Worm (Caenorhabditis elegans) whole organism, L4 larva: ENCODE results near the gene F52H3.11.

Experiments used
- F10B5.3 ChIP-seq: sonication (generic microtip); optimal IDR thresholded peaks from 2 replicates; lab custom pipeline; 2016; ENCODE audit warnings: mild to moderate bottlenecking, missing genetic modification characterization, missing compliant biosample characterization
- F37D6.2 ChIP-seq: sonication (generic microtip); optimal IDR thresholded peaks from 2 replicates; lab custom pipeline; 2016; ENCODE audit warnings: mild to moderate bottlenecking, missing genetic modification characterization, missing compliant biosample characterization
- R02D3.7 ChIP-seq: fragments of 150-350 bp; sonication (generic microtip); optimal IDR thresholded peaks from 3 replicates; lab custom pipeline; 2014; ENCODE audit warnings: missing biosample characterization, missing genetic modification characterization
- Y48G9A.11 ChIP-seq: fragments of 200-800 bp; sonication (Bioruptor generic); IDR thresholded peaks from 2 replicates; pipeline ENCODE4 v1.3.6; 2022; ENCODE audit warnings: missing genetic modification reagents, missing genetic modification characterization, missing compliant biosample characterization
- Y75B8A.6 ChIP-seq: fragments of 200-800 bp; sonication (Bioruptor generic); IDR thresholded peaks from 2 replicates; pipeline ENCODE4 v1.3.6; 2022; ENCODE audit warnings: missing genetic modification reagents, missing genetic modification characterization, missing compliant biosample characterization
- aly-2 ChIP-seq: sonication (generic microtip); optimal IDR thresholded peaks from 2 replicates; lab custom pipeline; 2018; ENCODE audit warnings: missing biosample characterization, missing genetic modification characterization
- ama-1 ChIP-seq: fragments of 150-350 bp; optimal IDR thresholded peaks from 2 replicates; lab custom pipeline; 2014; ENCODE audit warnings: inconsistent platforms, mixed read lengths
- ceh-32 ChIP-seq: sonication (generic microtip); optimal IDR thresholded peaks from 2 replicates; lab custom pipeline; 2016; ENCODE audit warnings: mild to moderate bottlenecking, missing genetic modification characterization, missing compliant biosample characterization; ENCODE audit not compliant: poor library complexity
- ceh-44 ChIP-seq: fragments of 200-800 bp; sonication (Bioruptor generic); IDR thresholded peaks from 2 replicates; pipeline ENCODE4 v1.3.6; 2022; ENCODE audit warnings: missing genetic modification reagents, missing genetic modification characterization, missing compliant biosample characterization
- ctbp-1 ChIP-seq: fragments of 200-800 bp; sonication (Bioruptor generic); IDR thresholded peaks from 2 replicates; pipeline ENCODE4 v1.3.6; 2022; ENCODE audit warnings: missing genetic modification reagents, missing genetic modification characterization, missing compliant biosample characterization
- daf-8 ChIP-seq: fragments of 200-800 bp; sonication (Bioruptor generic); IDR thresholded peaks from 2 replicates; pipeline ENCODE4 v1.3.6; 2022; ENCODE audit warnings: missing genetic modification characterization, missing compliant biosample characterization
- dpl-1 ChIP-seq: fragments of 150-350 bp; optimal IDR thresholded peaks from 2 replicates; lab custom pipeline; 2014; ENCODE audit warnings: missing biosample characterization, missing genetic modification reagents, missing genetic modification characterization
- dve-1 ChIP-seq: sonication (generic microtip); optimal IDR thresholded peaks from 2 replicates; lab custom pipeline; 2017; ENCODE audit warnings: antibody characterized with exemption, mild to moderate bottlenecking, missing genetic modification characterization, missing compliant biosample characterization; ENCODE audit not compliant: insufficient read depth
- fos-1 ChIP-seq: fragments of 150-350 bp; optimal IDR thresholded peaks from 2 replicates; lab custom pipeline; 2014; ENCODE audit warnings: missing biosample characterization, missing genetic modification characterization
- hif-1 ChIP-seq, 2 experiments: sonication (generic microtip); optimal IDR thresholded peaks; 2 replicates each; lab custom pipeline; 2016 to 2017; ENCODE audit warnings: missing compliant biosample characterization in 2 of 2, missing genetic modification characterization in 2 of 2, missing genetic modification reagents in 2 of 2, missing genotype in 2 of 2, mild to moderate bottlenecking in 1 of 2
- lin-1 ChIP-seq: fragments of 200-800 bp; sonication (Bioruptor generic); IDR thresholded peaks from 2 replicates; pipeline ENCODE4 v1.3.6; 2022; ENCODE audit warnings: missing genetic modification reagents, missing genetic modification characterization, missing compliant biosample characterization
- lin-13 ChIP-seq: fragments of 150-350 bp; optimal IDR thresholded peaks from 2 replicates; lab custom pipeline; 2014; ENCODE audit warnings: missing biosample characterization, missing genetic modification reagents, missing genetic modification characterization
- lin-29 ChIP-seq: fragments of 200-800 bp; sonication (Bioruptor generic); IDR thresholded peaks from 2 replicates; pipeline ENCODE4 v1.3.6; 2022; ENCODE audit warnings: missing genetic modification reagents, missing genetic modification characterization, missing compliant biosample characterization
- lin-39 ChIP-seq: fragments of 150-350 bp; optimal IDR thresholded peaks from 2 replicates; lab custom pipeline; 2014; ENCODE audit warnings: missing biosample characterization, missing genetic modification reagents, missing genetic modification characterization
- lsy-2 ChIP-seq, 2 experiments: fragments of 150-350 bp in 1 of 2; sonication (generic microtip) in 1 of 2; optimal IDR thresholded peaks; 2 replicates each; lab custom pipeline; 2014 to 2017; ENCODE audit warnings: missing biosample characterization in 2 of 2, missing genetic modification characterization in 2 of 2
- mdl-1 ChIP-seq, 2 experiments: fragments of 150-350 bp in 1 of 2; sonication (generic microtip) in 1 of 2; optimal IDR thresholded peaks; 2 replicates each; lab custom pipeline; 2014 to 2017; ENCODE audit warnings: missing biosample characterization in 2 of 2, missing genetic modification characterization in 2 of 2
- mdt-29 ChIP-seq: fragments of 200-800 bp; sonication (Bioruptor generic); IDR thresholded peaks from 2 replicates; pipeline ENCODE4 v1.3.6; 2022; ENCODE audit warnings: missing genetic modification reagents, missing genetic modification characterization, missing compliant biosample characterization
- mep-1 ChIP-seq: fragments of 150-350 bp; sonication (generic microtip); optimal IDR thresholded peaks from 3 replicates; lab custom pipeline; 2014; ENCODE audit warnings: missing biosample characterization, missing genetic modification characterization
- mes-2 ChIP-seq: sonication (generic microtip); optimal IDR thresholded peaks from 2 replicates; lab custom pipeline; 2016; ENCODE audit warnings: missing genotype, mild to moderate bottlenecking, missing genetic modification characterization, missing compliant biosample characterization; ENCODE audit not compliant: poor library complexity, severe bottlenecking
- mxl-2 ChIP-seq: fragments of 200-800 bp; sonication (Bioruptor generic); conservative IDR thresholded peaks from 2 replicates; pipeline ENCODE4 v1.3.6; 2022; ENCODE audit warnings: missing genetic modification reagents, missing genetic modification characterization, missing compliant biosample characterization
- mxl-3 ChIP-seq: fragments of 200-800 bp; sonication (Bioruptor generic); optimal IDR thresholded peaks from 2 replicates; lab custom pipeline; 2018; ENCODE audit warnings: mild to moderate bottlenecking, missing genetic modification characterization, missing compliant biosample characterization
- nhr-11 ChIP-seq: fragments of 150-350 bp; optimal IDR thresholded peaks from 2 replicates; lab custom pipeline; 2014; ENCODE audit warnings: missing biosample characterization, missing genetic modification characterization
- nhr-111 ChIP-seq: fragments of 200-800 bp; sonication (Bioruptor generic); optimal IDR thresholded peaks from 2 replicates; lab custom pipeline; 2018; ENCODE audit warnings: mild to moderate bottlenecking, missing genetic modification characterization, missing compliant biosample characterization
- nhr-237 ChIP-seq: sonication (generic microtip); optimal IDR thresholded peaks from 2 replicates; lab custom pipeline; 2017; ENCODE audit warnings: missing biosample characterization, missing genetic modification characterization
- nhr-25 ChIP-seq: sonication (generic microtip); optimal IDR thresholded peaks from 2 replicates; lab custom pipeline; 2017; ENCODE audit warnings: missing genetic modification characterization, mild to moderate bottlenecking, missing compliant biosample characterization, antibody characterized with exemption, moderate library complexity, borderline replicate concordance; ENCODE audit not compliant: insufficient read depth
- nhr-41 ChIP-seq: fragments of 200-800 bp; sonication (Bioruptor generic); IDR thresholded peaks from 2 replicates; pipeline ENCODE4 v1.3.6; 2022; ENCODE audit warnings: missing genetic modification reagents, missing genetic modification characterization, missing compliant biosample characterization
- nhr-48 ChIP-seq: sonication (generic microtip); optimal IDR thresholded peaks from 2 replicates; lab custom pipeline; 2016; ENCODE audit warnings: mild to moderate bottlenecking, missing genetic modification characterization, missing compliant biosample characterization
- pha-4 ChIP-seq, 2 experiments: fragments of 150-350 bp in 1 of 2; fragments of 200-800 bp in 1 of 2; sonication (Bioruptor generic) in 1 of 2; IDR thresholded peaks in 1 of 2; optimal IDR thresholded peaks in 1 of 2; 2 replicates each; pipeline versions ENCODE4 v1.3.6 to Lab custom; 2014 to 2022; ENCODE audit warnings: missing genetic modification characterization in 2 of 2, missing genetic modification reagents in 2 of 2, missing biosample characterization in 1 of 2, missing compliant biosample characterization in 1 of 2
- php-3 ChIP-seq: fragments of 200-800 bp; sonication (Bioruptor generic); IDR thresholded peaks from 2 replicates; pipeline ENCODE4 v1.3.6; 2022; ENCODE audit warnings: missing genetic modification reagents, missing genetic modification characterization, missing compliant biosample characterization
- pqm-1 ChIP-seq: sonication (generic microtip); optimal IDR thresholded peaks from 2 replicates; lab custom pipeline; 2017; ENCODE audit warnings: missing biosample characterization, missing genetic modification characterization
- rbr-2 ChIP-seq: sonication (generic microtip); optimal IDR thresholded peaks from 2 replicates; lab custom pipeline; 2016; ENCODE audit warnings: missing genotype, missing genetic modification characterization, missing compliant biosample characterization
- saeg-2 ChIP-seq: fragments of 200-800 bp; sonication (Bioruptor generic); IDR thresholded peaks from 2 replicates; pipeline ENCODE4 v1.3.6; 2022; ENCODE audit warnings: missing genetic modification reagents, missing genetic modification characterization, missing compliant biosample characterization
- snpc-4 ChIP-seq: fragments of 150-350 bp; optimal IDR thresholded peaks from 2 replicates; lab custom pipeline; 2014; ENCODE audit warnings: missing biosample characterization, missing genetic modification characterization
- spr-3 ChIP-seq: fragments of 200-800 bp; sonication (Bioruptor generic); optimal IDR thresholded peaks from 2 replicates; lab custom pipeline; 2018; ENCODE audit warnings: mild to moderate bottlenecking, missing genetic modification characterization, missing compliant biosample characterization
- tag-97 ChIP-seq: fragments of 200-800 bp; sonication (Bioruptor generic); IDR thresholded peaks from 2 replicates; pipeline ENCODE4 v1.3.6; 2022; ENCODE audit warnings: missing genetic modification characterization, missing compliant biosample characterization
- tra-1 ChIP-seq: fragments of 200-800 bp; sonication (Bioruptor generic); IDR thresholded peaks from 2 replicates; pipeline ENCODE4 v1.3.6; 2022; ENCODE audit warnings: missing genetic modification reagents, missing genetic modification characterization, missing compliant biosample characterization
- unc-39 ChIP-seq: sonication (generic microtip); optimal IDR thresholded peaks from 2 replicates; lab custom pipeline; 2017; ENCODE audit warnings: missing biosample characterization, missing genetic modification characterization
- unc-62 ChIP-seq, 3 experiments: fragments of 150-350 bp in 1 of 3; sonication (generic microtip); optimal IDR thresholded peaks in 2 of 3; peaks in 1 of 3; 1 replicate in 1 of 3; 2 replicates in 2 of 3; lab custom pipeline; 2014 to 2017; ENCODE audit warnings: missing biosample characterization in 3 of 3, missing genetic modification characterization in 3 of 3, missing genetic modification reagents in 3 of 3, missing genotype in 1 of 3
- vab-7 ChIP-seq: fragments of 200-800 bp; sonication (Bioruptor generic); IDR thresholded peaks from 2 replicates; pipeline ENCODE4 v1.3.6; 2022; ENCODE audit warnings: missing genetic modification reagents, missing genetic modification characterization, missing compliant biosample characterization
- zag-1 ChIP-seq: fragments of 150-350 bp; optimal IDR thresholded peaks from 2 replicates; lab custom pipeline; 2014; ENCODE audit warnings: missing biosample characterization, missing genetic modification characterization
- zfp-2 ChIP-seq: sonication (generic microtip); optimal IDR thresholded peaks from 2 replicates; lab custom pipeline; 2016; ENCODE audit warnings: mild to moderate bottlenecking, missing genetic modification characterization, missing compliant biosample characterization
- zfp-3 ChIP-seq: fragments of 200-800 bp; sonication (Bioruptor generic); conservative IDR thresholded peaks from 2 replicates; pipeline ENCODE4 v1.3.6; 2022; ENCODE audit warnings: missing genetic modification reagents, missing genetic modification characterization, missing compliant biosample characterization
- zip-11 ChIP-seq: fragments of 200-800 bp; sonication (Bioruptor generic); IDR thresholded peaks from 2 replicates; pipeline ENCODE4 v1.3.6; 2022; ENCODE audit warnings: missing genetic modification characterization, missing compliant biosample characterization

The F52H3.11 gene

DNA sequence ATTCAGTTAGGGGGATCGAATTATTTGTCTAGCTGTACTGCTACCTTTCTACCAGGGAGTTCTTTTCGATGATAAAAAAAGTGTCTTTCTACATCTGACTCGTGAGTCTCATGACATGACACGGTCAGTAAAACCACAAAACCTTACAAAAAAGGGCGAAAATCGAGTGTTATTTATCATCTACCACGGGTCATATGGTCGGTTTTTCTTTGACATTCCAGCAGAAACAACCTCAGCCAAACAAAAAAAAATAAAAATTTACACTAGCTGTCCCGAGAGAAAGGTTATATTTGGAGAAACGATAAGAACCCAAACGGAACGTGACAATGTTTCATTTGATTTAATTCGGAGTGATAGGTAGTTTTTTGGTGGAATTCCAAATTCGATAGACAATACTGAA is 25.3 kb downstream of the F52H3.11 start (continued):
- no peak for TF ChIP-seq fos-1 (tag; lab: Kevin White, UChicago)
- no peak for TF ChIP-seq zfp-3 (GFP tag; lab: Robert Waterston, UW)
- TF ChIP-seq tra-1 (GFP tag; lab: Robert Waterston, UW): peak; percentile 52; the same call in 1 of the 2 replicates
- no peak for TF ChIP-seq ama-1
- no peak for TF ChIP-seq mep-1 (tag; lab: Kevin White, UChicago)
- no peak for TF ChIP-seq mes-2 (tag; lab: Kevin White, UChicago)
- TF ChIP-seq vab-7 (GFP tag; lab: Robert Waterston, UW): no peak
- TF ChIP-seq F37D6.2 (tag; lab: Kevin White, UChicago): no peak
- TF ChIP-seq dve-1 (tag; lab: Kevin White, UChicago): peak; percentile 18
- no peak for TF ChIP-seq zag-1 (tag; lab: Kevin White, UChicago)
- no peak for TF ChIP-seq Y48G9A.11 (GFP tag; lab: Robert Waterston, UW)
- peak in 1 of 2 experiments; percentile 7 for TF ChIP-seq mdl-1 (tag; optimal IDR thresholded peaks at IDR 0.05; lab: Kevin White, UChicago)
- no peak for TF ChIP-seq snpc-4
- no peak for TF ChIP-seq Y75B8A.6
- no peak for TF ChIP-seq lsy-2 (tag; optimal IDR thresholded peaks at IDR 0.05; lab: Kevin White, UChicago)
- no peak for TF ChIP-seq ceh-44 (GFP tag; lab: Robert Waterston, UW)
- TF ChIP-seq nhr-111 (GFP tag; lab: Kevin White, UChicago): no peak
- no peak for TF ChIP-seq pha-4 (GFP tag; IDR thresholded peaks at IDR 0.05; lab: Robert Waterston, UW)
- TF ChIP-seq pha-4 (tag; optimal IDR thresholded peaks at IDR 0.05; lab: Kevin White, UChicago): no peak
- TF ChIP-seq aly-2 (tag; lab: Kevin White, UChicago): no peak
- TF ChIP-seq lin-13: no peak

DNA sequence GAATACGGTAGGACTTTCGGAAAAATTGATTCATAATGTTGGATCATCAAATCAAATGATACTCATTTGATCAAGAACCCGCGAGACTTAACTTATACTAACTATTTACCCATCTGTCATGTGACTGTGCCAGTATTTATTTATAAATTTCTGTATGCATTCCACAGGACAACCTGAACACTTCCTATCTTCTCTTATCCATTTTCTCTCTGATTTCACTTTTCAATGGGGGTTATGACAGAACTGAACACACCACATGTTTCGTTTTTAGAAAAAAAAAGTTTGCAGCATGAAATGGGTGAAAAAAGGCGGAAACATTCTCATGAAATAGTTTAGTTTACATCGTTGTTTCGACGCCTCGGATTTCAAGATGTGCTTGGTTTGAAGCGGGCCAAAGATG is 27.4 kb downstream of the F52H3.11 start:
- TF ChIP-seq nhr-237 (tag; lab: Kevin White, UChicago) (no peak), dpl-1 (GFP tag; lab: Kevin White, UChicago) (no peak), mxl-2 (GFP tag; lab: Robert Waterston, UW) (no peak), lin-29 (GFP tag; lab: Robert Waterston, UW) (no peak), zfp-2 (tag; lab: Kevin White, UChicago) (no peak), nhr-41 (GFP tag; lab: Robert Waterston, UW) (no peak), nhr-25 (tag; lab: Kevin White, UChicago) (no peak), ceh-32 (tag; lab: Kevin White, UChicago) (no peak), daf-8 (GFP tag; lab: Robert Waterston, UW) (no peak), rbr-2 (no peak), hif-1 (tag; optimal IDR thresholded peaks at IDR 0.05; lab: Kevin White, UChicago) (no peak), zfp-3 (GFP tag; lab: Robert Waterston, UW) (no peak), lin-1 (GFP tag; lab: Robert Waterston, UW) (no peak), unc-62 (GFP tag; optimal IDR thresholded peaks at IDR 0.05 in 1 of 2; lab: Kevin White, UChicago) (peak in 1 of 2 experiments; percentile 71), unc-62 (tag; optimal IDR thresholded peaks at IDR 0.05; lab: Kevin White, UChicago) (no peak), tra-1 (GFP tag; lab: Robert Waterston, UW) (0 out of 2 replicates have a peak, but pooled peaks have one; percentile 25), dve-1 (tag; lab: Kevin White, UChicago) (no peak), nhr-48 (tag; lab: Kevin White, UChicago) (no peak), pqm-1 (tag; lab: Kevin White, UChicago) (no peak), F10B5.3 (tag; lab: Kevin White, UChicago) (no peak), unc-39 (tag; lab: Kevin White, UChicago) (no peak), lsy-2 (tag; optimal IDR thresholded peaks at IDR 0.05; lab: Kevin White, UChicago) (no peak), tag-97 (GFP tag; lab: Robert Waterston, UW) (no peak), nhr-11 (no peak), lin-39 (tag; lab: Kevin White, UChicago) (no peak), mdl-1 (tag; optimal IDR thresholded peaks at IDR 0.05; lab: Kevin White, UChicago) (no peak), mxl-3 (GFP tag; lab: Kevin White, UChicago) (peak; percentile 15), saeg-2 (GFP tag; lab: Robert Waterston, UW) (no peak), mdt-29 (GFP tag; lab: Robert Waterston, UW) (no peak), zip-11 (GFP tag; lab: Robert Waterston, UW) (no peak), spr-3 (GFP tag; lab: Kevin White, UChicago) (no peak), R02D3.7 (tag; lab: Kevin White, UChicago) (no peak), php-3 (no peak), Y75B8A.6 (no peak), ctbp-1 (GFP tag; lab: Robert Waterston, UW) (no peak)
